Fruit fly (Drosophila melanogaster) whole organism, embryonic: Measurements from ENCODE around the gene TwdlN.
A peak's percentile ranks its signal among the peaks of the same experiment; 100 is the strongest.

Experiments used
- Awh ChIP-seq: fragments of 200-800 bp; sonication (Bioruptor generic); IDR thresholded peaks from 2 replicates; pipeline ENCODE4, ENCODE4 v1.3.6; 2022; ENCODE audit warnings: missing biosample characterization, missing genetic modification characterization
- B-H2 ChIP-seq: fragments of 200-800 bp; sonication (Bioruptor generic); optimal IDR thresholded peaks from 2 replicates; lab custom pipeline; 2018; ENCODE audit warnings: missing biosample characterization, mild to moderate bottlenecking, missing genetic modification characterization
- BtbVII ChIP-seq: fragments of 200-800 bp; sonication (Bioruptor generic); optimal IDR thresholded peaks from 3 replicates; lab custom pipeline; 2017; ENCODE audit warnings: missing biosample characterization, mild to moderate bottlenecking, missing genetic modification characterization
- CG10959 ChIP-seq: fragments of 200-800 bp; sonication (Bioruptor generic); IDR thresholded peaks from 2 replicates; pipeline ENCODE4 v1.3.6; 2022; ENCODE audit warnings: missing biosample characterization, missing genetic modification characterization
- CG13775 ChIP-seq: fragments of 200-800 bp; sonication (Bioruptor generic); optimal IDR thresholded peaks from 3 replicates; lab custom pipeline; 2017; ENCODE audit warnings: missing biosample characterization, mild to moderate bottlenecking, missing genetic modification characterization
- CG16815 ChIP-seq: fragments of 200-800 bp; sonication (Bioruptor generic); optimal IDR thresholded peaks from 3 replicates; lab custom pipeline; 2017; ENCODE audit warnings: missing biosample characterization, mild to moderate bottlenecking, missing genetic modification characterization
- CG16863 ChIP-seq: fragments of 200-800 bp; sonication (Bioruptor generic); optimal IDR thresholded peaks from 3 replicates; lab custom pipeline; 2016; ENCODE audit warnings: missing biosample characterization, missing genetic modification characterization
- CG17328 ChIP-seq: fragments of 200-800 bp; sonication (Bioruptor generic); IDR thresholded peaks from 2 replicates; pipeline ENCODE4 v1.3.6; 2022; ENCODE audit warnings: missing biosample characterization, missing genetic modification characterization
- CG17359 ChIP-seq: fragments of 200-800 bp; sonication (Bioruptor generic); optimal IDR thresholded peaks from 3 replicates; lab custom pipeline; 2018; ENCODE audit warnings: missing biosample characterization, mild to moderate bottlenecking, missing genetic modification characterization, moderate library complexity
- CG17361 ChIP-seq: fragments of 200-800 bp; sonication (Bioruptor generic); IDR thresholded peaks from 3 replicates; pipeline ENCODE4 v1.3.6; 2022; ENCODE audit warnings: missing biosample characterization, missing genetic modification characterization
- CG1792 ChIP-seq: fragments of 200-800 bp; sonication (Bioruptor generic); optimal IDR thresholded peaks from 2 replicates; lab custom pipeline; 2016; ENCODE audit warnings: missing biosample characterization, missing genetic modification characterization
- CG18619 ChIP-seq: fragments of 200-800 bp; sonication (Bioruptor generic); optimal IDR thresholded peaks from 3 replicates; lab custom pipeline; 2017; ENCODE audit warnings: missing biosample characterization, mild to moderate bottlenecking, missing genetic modification characterization
- CG2199 ChIP-seq: fragments of 200-800 bp; sonication (Bioruptor generic); IDR thresholded peaks from 3 replicates; pipeline ENCODE4 v1.3.6; 2022; ENCODE audit warnings: missing biosample characterization, missing genetic modification characterization
- CG2875 ChIP-seq: fragments of 200-800 bp; sonication (Bioruptor generic); optimal IDR thresholded peaks from 2 replicates; lab custom pipeline; 2017; ENCODE audit warnings: missing biosample characterization, mild to moderate bottlenecking, missing genetic modification characterization, missing genetic modification reagents
- CG4404 ChIP-seq: fragments of 200-800 bp; sonication (Bioruptor generic); IDR thresholded peaks from 2 replicates; pipeline ENCODE4 v1.3.6; 2022; ENCODE audit warnings: missing biosample characterization, missing genetic modification characterization
- CG4730 ChIP-seq: fragments of 200-800 bp; sonication (Bioruptor generic); IDR thresholded peaks from 2 replicates; pipeline ENCODE4 v1.3.6; 2022; ENCODE audit warnings: missing biosample characterization, missing genetic modification characterization
- CG5180 ChIP-seq: fragments of 200-800 bp; sonication (Bioruptor generic); optimal IDR thresholded peaks from 3 replicates; lab custom pipeline; 2017; ENCODE audit warnings: missing biosample characterization, missing genetic modification characterization, mild to moderate bottlenecking, moderate library complexity, missing genetic modification reagents
- CG6791 ChIP-seq: fragments of 200-800 bp; sonication (Bioruptor generic); IDR thresholded peaks from 3 replicates; pipeline ENCODE4 v1.3.6; 2022; ENCODE audit warnings: missing biosample characterization, missing genetic modification characterization; ENCODE audit not compliant: partially characterized antibody
- CG8290 ChIP-seq, 3 experiments: fragments of 200-800 bp; sonication (Bioruptor generic); optimal IDR thresholded peaks; 2 replicates each; lab custom pipeline; 2016 to 2019; ENCODE audit warnings: missing biosample characterization in 3 of 3, missing genetic modification characterization in 3 of 3, mild to moderate bottlenecking in 2 of 3, moderate library complexity in 1 of 3
- CG8765 ChIP-seq: fragments of 200-800 bp; sonication (Bioruptor generic); IDR thresholded peaks from 2 replicates; pipeline ENCODE4 v1.3.6; 2022; ENCODE audit warnings: missing biosample characterization, missing genetic modification characterization
- CG9215 ChIP-seq: fragments of 200-800 bp; sonication (Bioruptor generic); IDR thresholded peaks from 2 replicates; pipeline ENCODE4 v1.3.6; 2022; ENCODE audit warnings: missing biosample characterization, missing genetic modification characterization
- CG9727 ChIP-seq: fragments of 200-800 bp; sonication (Bioruptor generic); optimal IDR thresholded peaks from 3 replicates; lab custom pipeline; 2017; ENCODE audit warnings: missing biosample characterization, mild to moderate bottlenecking, missing genetic modification characterization
- Chrac-16 ChIP-seq: fragments of 200-800 bp; sonication (Bioruptor generic); optimal IDR thresholded peaks from 3 replicates; lab custom pipeline; 2016; ENCODE audit warnings: missing biosample characterization, missing genetic modification characterization
- D19A ChIP-seq: fragments of 200-800 bp; optimal IDR thresholded peaks from 3 replicates; lab custom pipeline; 2019; ENCODE audit warnings: missing biosample characterization, mild to moderate bottlenecking, missing genetic modification characterization, moderate library complexity
- Elba2 ChIP-seq: fragments of 200-800 bp; sonication (Bioruptor generic); optimal IDR thresholded peaks from 3 replicates; lab custom pipeline; 2016; ENCODE audit warnings: missing biosample characterization, missing genetic modification characterization
- Hand ChIP-seq: fragments of 200-800 bp; sonication (Bioruptor generic); optimal IDR thresholded peaks from 2 replicates; lab custom pipeline; 2017; ENCODE audit warnings: mild to moderate bottlenecking, missing biosample characterization, missing genetic modification reagents, missing genetic modification characterization
- Hmr ChIP-seq: fragments of 200-800 bp; sonication (Bioruptor generic); optimal IDR thresholded peaks from 3 replicates; lab custom pipeline; 2017; ENCODE audit warnings: mild to moderate bottlenecking, missing biosample characterization, missing genetic modification reagents, missing genetic modification characterization
- Lhr ChIP-seq: fragments of 200-800 bp; sonication (Bioruptor generic); optimal IDR thresholded peaks from 3 replicates; lab custom pipeline; 2017; ENCODE audit warnings: mild to moderate bottlenecking, missing biosample characterization, missing genetic modification reagents, missing genetic modification characterization
- Poxn ChIP-seq: fragments of 200-800 bp; sonication (Bioruptor generic); IDR thresholded peaks from 2 replicates; pipeline ENCODE4 v1.3.6; 2022; ENCODE audit warnings: missing biosample characterization, missing genetic modification characterization
- Rfx ChIP-seq: fragments of 200-800 bp; sonication (Bioruptor generic); IDR thresholded peaks from 2 replicates; pipeline ENCODE4 v1.3.6; 2022; ENCODE audit warnings: missing biosample characterization, missing genetic modification characterization
- bcd ChIP-seq: fragments of 200-800 bp; sonication (Bioruptor generic); optimal IDR thresholded peaks from 2 replicates; lab custom pipeline; 2017; ENCODE audit warnings: missing biosample characterization, mild to moderate bottlenecking, missing genetic modification characterization
- caup ChIP-seq: fragments of 200-800 bp; sonication (Bioruptor generic); optimal IDR thresholded peaks from 3 replicates; lab custom pipeline; 2017; ENCODE audit warnings: missing biosample characterization, mild to moderate bottlenecking, missing genetic modification characterization, moderate library complexity; ENCODE audit not compliant: severe bottlenecking
- danr ChIP-seq: fragments of 200-800 bp; sonication (Bioruptor generic); IDR thresholded peaks from 2 replicates; pipeline ENCODE4 v1.3.6; 2022; ENCODE audit warnings: missing biosample characterization, missing genetic modification characterization
- dati ChIP-seq: fragments of 200-800 bp; sonication (Bioruptor generic); IDR thresholded peaks from 2 replicates; pipeline ENCODE4 v1.3.6; 2022; ENCODE audit warnings: missing biosample characterization, missing genetic modification characterization
- disco-r ChIP-seq: fragments of 200-800 bp; sonication (Bioruptor generic); optimal IDR thresholded peaks from 2 replicates; lab custom pipeline; 2016; ENCODE audit warnings: missing biosample characterization, missing genetic modification characterization
- emc ChIP-seq: fragments of 200-800 bp; sonication (Bioruptor generic); optimal IDR thresholded peaks from 2 replicates; lab custom pipeline; 2016; ENCODE audit warnings: missing biosample characterization, missing genetic modification characterization
- en ChIP-seq: fragments of 200-800 bp; sonication (Bioruptor generic); optimal IDR thresholded peaks from 2 replicates; lab custom pipeline; 2016; ENCODE audit warnings: missing biosample characterization, missing genetic modification characterization
- esg ChIP-seq: fragments of 200-800 bp; sonication (Bioruptor generic); conservative IDR thresholded peaks from 2 replicates; pipeline ENCODE4 v1.3.6; 2022; ENCODE audit warnings: missing biosample characterization, missing genetic modification characterization
- fd96Cb ChIP-seq: fragments of 200-800 bp; sonication (Bioruptor generic); optimal IDR thresholded peaks from 2 replicates; lab custom pipeline; 2018; ENCODE audit warnings: missing biosample characterization, mild to moderate bottlenecking, missing genetic modification characterization, moderate library complexity
- fu2 ChIP-seq: fragments of 200-800 bp; sonication (Bioruptor generic); optimal IDR thresholded peaks from 2 replicates; lab custom pipeline; 2016; ENCODE audit warnings: missing biosample characterization, missing genetic modification characterization
- gcm ChIP-seq: fragments of 200-800 bp; sonication (Bioruptor generic); optimal IDR thresholded peaks from 2 replicates; lab custom pipeline; 2019; ENCODE audit warnings: missing biosample characterization, mild to moderate bottlenecking, missing genetic modification characterization, moderate library complexity
- gem ChIP-seq: fragments of 200-800 bp; sonication (Bioruptor generic); optimal IDR thresholded peaks from 2 replicates; lab custom pipeline; 2019; ENCODE audit warnings: missing biosample characterization, mild to moderate bottlenecking, missing genetic modification characterization, moderate library complexity
- oc ChIP-seq: fragments of 200-800 bp; sonication (Bioruptor generic); optimal IDR thresholded peaks from 2 replicates; lab custom pipeline; 2018; ENCODE audit warnings: missing biosample characterization, mild to moderate bottlenecking, missing genetic modification characterization, moderate library complexity
- phol ChIP-seq: fragments of 200-800 bp; sonication (Bioruptor generic); optimal IDR thresholded peaks from 3 replicates; lab custom pipeline; 2018; ENCODE audit warnings: missing biosample characterization, mild to moderate bottlenecking, missing genetic modification characterization, moderate library complexity
- pnt ChIP-seq: fragments of 200-800 bp; sonication (Bioruptor generic); optimal IDR thresholded peaks from 3 replicates; lab custom pipeline; 2016; ENCODE audit warnings: missing biosample characterization, missing genetic modification characterization
- pum ChIP-seq: fragments of 200-800 bp; sonication (Bioruptor generic); optimal IDR thresholded peaks from 2 replicates; lab custom pipeline; 2016; ENCODE audit warnings: missing biosample characterization, missing genetic modification characterization
- run ChIP-seq: fragments of 200-800 bp; sonication (Bioruptor generic); optimal IDR thresholded peaks from 3 replicates; lab custom pipeline; 2018; ENCODE audit warnings: missing biosample characterization, mild to moderate bottlenecking, missing genetic modification characterization
- slp2 ChIP-seq: fragments of 200-800 bp; sonication (Bioruptor generic); optimal IDR thresholded peaks from 2 replicates; lab custom pipeline; 2016; ENCODE audit warnings: missing biosample characterization, missing genetic modification characterization
- sqz ChIP-seq: fragments of 200-800 bp; sonication (Bioruptor generic); optimal IDR thresholded peaks from 3 replicates; lab custom pipeline; 2018; ENCODE audit warnings: missing biosample characterization, mild to moderate bottlenecking, missing genetic modification characterization
- tgo ChIP-seq: fragments of 200-800 bp; sonication (Bioruptor generic); IDR thresholded peaks from 3 replicates; pipeline ENCODE4 v1.3.6; 2022; ENCODE audit warnings: missing biosample characterization, missing genetic modification characterization
- tio ChIP-seq: fragments of 200-800 bp; sonication (Bioruptor generic); optimal IDR thresholded peaks from 2 replicates; lab custom pipeline; 2017; ENCODE audit warnings: missing biosample characterization, missing genetic modification characterization, inconsistent platforms

The TwdlN gene

DNA sequence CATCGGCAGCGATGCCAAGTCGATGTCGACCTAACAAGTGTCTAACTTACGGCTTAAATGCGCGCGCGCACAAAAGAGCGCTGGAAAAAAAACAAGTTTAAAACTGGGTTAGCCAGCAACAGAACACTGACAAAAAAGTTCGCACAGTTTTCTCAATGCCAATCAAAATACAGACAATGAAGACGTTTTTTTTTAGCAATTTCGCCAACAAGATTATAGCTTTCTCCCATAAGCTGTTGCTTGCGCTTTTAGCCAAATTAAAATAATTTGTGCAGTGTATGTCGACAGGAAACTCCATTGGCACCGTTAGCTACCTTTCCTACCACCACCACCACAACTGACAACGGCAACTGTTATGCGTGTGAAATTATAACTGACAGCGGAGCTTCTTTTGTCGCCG lies 22.9 kb downstream of the TwdlN start (continued):
- TF ChIP-seq gem = peak; percentile 74
- TF ChIP-seq CG8765 = no peak
- no peak for TF ChIP-seq CG2199 (GFP tag; lab: Robert Waterston, UW)
- TF ChIP-seq CG17359 (tag; lab: Kevin White, UChicago) = peak; percentile 65
- no peak for TF ChIP-seq gcm (GFP tag; lab: Kevin White, UChicago)
- TF ChIP-seq CG9215 (GFP tag; lab: Robert Waterston, UW) = peak; percentile 12; the same call in 1 of the 2 replicates
- no peak for TF ChIP-seq Awh
- TF ChIP-seq fd96Cb (tag; lab: Kevin White, UChicago) = peak; percentile 41
- peak; percentile 54; the same call in 1 of the 2 replicates for TF ChIP-seq CG17328 (GFP tag; lab: Robert Waterston, UW)
- TF ChIP-seq Poxn (GFP tag; lab: Robert Waterston, UW) = no peak
- peak; percentile 38 for TF ChIP-seq slp2
- peak; percentile 34 for TF ChIP-seq pnt (GFP tag; lab: Kevin White, UChicago)
- TF ChIP-seq emc (GFP tag; lab: Kevin White, UChicago) = no peak
- TF ChIP-seq CG1792 = no peak
- TF ChIP-seq sqz (GFP tag; lab: Kevin White, UChicago) = no peak
- peak; percentile 23 for TF ChIP-seq pum (GFP tag; lab: Kevin White, UChicago)
- TF ChIP-seq tgo (GFP tag; lab: Robert Waterston, UW) = peak; percentile 66; the same call in 2 of the 3 replicates
- TF ChIP-seq disco-r (GFP tag; lab: Kevin White, UChicago) = no peak
- TF ChIP-seq CG9727 (GFP tag; lab: Kevin White, UChicago) = peak; percentile 39
- TF ChIP-seq CG10959 = no peak
- TF ChIP-seq CG18619 = peak; percentile 29
- TF ChIP-seq dati (GFP tag; lab: Robert Waterston, UW) = no peak
- TF ChIP-seq danr (GFP tag; lab: Robert Waterston, UW) = peak; percentile 15; the same call in 1 of the 2 replicates
- peak; percentile 55 for TF ChIP-seq caup
- TF ChIP-seq CG5180 (GFP tag; lab: Kevin White, UChicago) = peak; percentile 31
- peak; percentile 70 for TF ChIP-seq Rfx
- TF ChIP-seq esg (GFP tag; lab: Robert Waterston, UW) = peak; percentile 71
- TF ChIP-seq CG17361 (GFP tag; lab: Robert Waterston, UW) = no peak
- TF ChIP-seq CG16815 (GFP tag; lab: Kevin White, UChicago) = no peak
- no peak for TF ChIP-seq CG13775 (GFP tag; lab: Kevin White, UChicago)
- TF ChIP-seq phol (tag; lab: Kevin White, UChicago) = no peak
- TF ChIP-seq CG8290 (GFP tag; optimal IDR thresholded peaks at IDR 0.05; lab: Kevin White, UChicago) = no peak
- no peak for TF ChIP-seq CG8290 (tag; optimal IDR thresholded peaks at IDR 0.05; lab: Kevin White, UChicago)
- peak; percentile 54 for TF ChIP-seq BtbVII (GFP tag; lab: Kevin White, UChicago)
- no peak for TF ChIP-seq Lhr
- 0 out of 2 replicates have a peak, but pooled peaks have one; percentile 24 for TF ChIP-seq CG4404
- TF ChIP-seq oc (tag; lab: Kevin White, UChicago) = no peak
- TF ChIP-seq D19A (tag; lab: Kevin White, UChicago) = no peak
- no peak for TF ChIP-seq B-H2 (GFP tag; lab: Kevin White, UChicago)
- TF ChIP-seq fu2 = peak; percentile 7
- no peak for TF ChIP-seq Chrac-16
- peak; percentile 70 for TF ChIP-seq Hmr (GFP tag; lab: Kevin White, UChicago)
- no peak for TF ChIP-seq CG6791
- TF ChIP-seq tio (GFP tag; lab: Kevin White, UChicago) = no peak
- TF ChIP-seq Hand (GFP tag; lab: Kevin White, UChicago) = peak; percentile 34
- peak; percentile 58 for TF ChIP-seq bcd (GFP tag; lab: Kevin White, UChicago)
- no peak for TF ChIP-seq CG16863
- peak; percentile 7 for TF ChIP-seq en
- TF ChIP-seq run = peak; percentile 27
- TF ChIP-seq Elba2 (GFP tag; lab: Kevin White, UChicago) = no peak
- peak; percentile 41 for TF ChIP-seq CG4730 (GFP tag; lab: Robert Waterston, UW)
- no peak for TF ChIP-seq CG2875
